Worm (Caenorhabditis elegans): ENCODE data around the gene H43E16.1.

DNA sequence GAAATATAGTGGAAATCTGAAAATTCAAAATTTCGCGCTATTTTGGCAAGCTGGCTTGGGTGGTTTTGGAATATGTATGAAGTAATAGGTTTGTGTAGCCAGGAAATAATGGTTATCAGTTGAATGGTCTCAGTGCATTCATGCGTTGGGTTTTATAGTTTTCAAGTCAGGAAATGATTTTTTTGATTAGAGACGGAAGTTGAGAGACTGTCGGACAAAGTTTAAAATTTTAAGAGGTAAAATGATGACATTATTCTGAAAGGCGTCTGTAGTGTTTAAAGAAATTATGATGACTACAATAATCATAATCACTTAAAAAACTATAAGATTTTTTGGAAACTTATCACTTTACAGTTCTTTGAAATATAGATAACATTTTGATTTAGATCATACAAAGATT, 27.4 kb downstream of the H43E16.1 start, which contains the start of gene C18H9.6:
- TF ChIP-seq dao-5 (tag; optimal IDR thresholded peaks at IDR 0.05) (no peak), him-1 (tag; optimal IDR thresholded peaks at IDR 0.05) (no peak), W03F9.2 (tag; optimal IDR thresholded peaks at IDR 0.05) (no peak)

All from whole organism, L4/young adult.